Worm (Caenorhabditis elegans) whole organism, L4 larva: ENCODE data around the gene ZK381.2.

Source experiments
- D1046.2 ChIP-seq: fragments of 200-800 bp; sonication (Bioruptor generic); IDR thresholded peaks from 2 replicates; pipeline ENCODE4 v1.3.6; 2022; ENCODE audit warnings: missing genetic modification characterization, missing compliant biosample characterization
- F10B5.3 ChIP-seq: sonication (generic microtip); optimal IDR thresholded peaks from 2 replicates; lab custom pipeline; 2016; ENCODE audit warnings: mild to moderate bottlenecking, missing genetic modification characterization, missing compliant biosample characterization
- F26F4.8 ChIP-seq: fragments of 200-800 bp; sonication (Bioruptor generic); conservative IDR thresholded peaks from 2 replicates; pipeline ENCODE4 v1.3.6; 2022; ENCODE audit warnings: missing genetic modification characterization, missing compliant biosample characterization
- R02D3.7 ChIP-seq: fragments of 150-350 bp; sonication (generic microtip); optimal IDR thresholded peaks from 3 replicates; lab custom pipeline; 2014; ENCODE audit warnings: missing biosample characterization, missing genetic modification characterization
- Y48G9A.11 ChIP-seq: fragments of 200-800 bp; sonication (Bioruptor generic); IDR thresholded peaks from 2 replicates; pipeline ENCODE4 v1.3.6; 2022; ENCODE audit warnings: missing genetic modification reagents, missing genetic modification characterization, missing compliant biosample characterization
- ZK337.2 ChIP-seq: fragments of 200-800 bp; sonication (Bioruptor generic); IDR thresholded peaks from 2 replicates; pipeline ENCODE4 v1.3.6; 2022; ENCODE audit warnings: missing genetic modification reagents, missing genetic modification characterization, missing compliant biosample characterization
- aha-1 ChIP-seq: fragments of 150-350 bp; peaks from one replicate; lab custom pipeline; 2014; ENCODE audit warnings: missing biosample characterization, missing genetic modification characterization
- attf-4 ChIP-seq: sonication (generic microtip); optimal IDR thresholded peaks from 3 replicates; lab custom pipeline; 2017; ENCODE audit warnings: missing biosample characterization, missing genetic modification characterization
- ceh-62 ChIP-seq: sonication (generic microtip); optimal IDR thresholded peaks from 2 replicates; lab custom pipeline; 2017; ENCODE audit warnings: missing biosample characterization, missing genetic modification characterization
- ces-1 ChIP-seq: fragments of 150-350 bp; sonication (generic microtip); optimal IDR thresholded peaks from 4 replicates; lab custom pipeline; 2014; ENCODE audit warnings: missing biosample characterization, missing genetic modification reagents, missing genetic modification characterization
- ctbp-1 ChIP-seq: fragments of 200-800 bp; sonication (Bioruptor generic); IDR thresholded peaks from 2 replicates; pipeline ENCODE4 v1.3.6; 2022; ENCODE audit warnings: missing genetic modification reagents, missing genetic modification characterization, missing compliant biosample characterization
- daf-16 ChIP-seq, 3 experiments: sonication (generic microtip); optimal IDR thresholded peaks; 2 replicates each; lab custom pipeline; 2016 to 2017; ENCODE audit warnings: missing genetic modification characterization in 3 of 3, missing genetic modification reagents in 3 of 3, mild to moderate bottlenecking in 2 of 3, missing compliant biosample characterization in 2 of 3, missing biosample characterization in 1 of 3, moderate library complexity in 1 of 3
- daf-19 ChIP-seq: fragments of 200-800 bp; sonication (Bioruptor generic); conservative IDR thresholded peaks from 2 replicates; pipeline ENCODE4 v1.3.6; 2022; ENCODE audit warnings: missing genetic modification characterization, missing compliant biosample characterization
- dmd-6 ChIP-seq: fragments of 200-800 bp; sonication (Bioruptor generic); IDR thresholded peaks from 2 replicates; pipeline ENCODE4 v1.3.6; 2022; ENCODE audit warnings: missing genetic modification reagents, missing genetic modification characterization, missing compliant biosample characterization
- dmd-9 ChIP-seq: fragments of 200-800 bp; sonication (Bioruptor generic); IDR thresholded peaks from 2 replicates; pipeline ENCODE4 v1.3.6; 2022; ENCODE audit warnings: missing genetic modification reagents, missing genetic modification characterization, missing compliant biosample characterization
- fkh-10 ChIP-seq: fragments of 150-350 bp; optimal IDR thresholded peaks from 2 replicates; lab custom pipeline; 2014; ENCODE audit warnings: missing biosample characterization, missing genetic modification reagents, missing genetic modification characterization
- hlh-30 ChIP-seq: sonication (generic microtip); optimal IDR thresholded peaks from 2 replicates; lab custom pipeline; 2017; ENCODE audit warnings: antibody characterized with exemption, mild to moderate bottlenecking, missing genetic modification characterization, missing compliant biosample characterization; ENCODE audit not compliant: insufficient read depth
- lin-13 ChIP-seq: fragments of 150-350 bp; optimal IDR thresholded peaks from 2 replicates; lab custom pipeline; 2014; ENCODE audit warnings: missing biosample characterization, missing genetic modification reagents, missing genetic modification characterization
- lin-39 ChIP-seq: fragments of 150-350 bp; optimal IDR thresholded peaks from 2 replicates; lab custom pipeline; 2014; ENCODE audit warnings: missing biosample characterization, missing genetic modification reagents, missing genetic modification characterization
- lir-3 ChIP-seq: sonication (generic microtip); optimal IDR thresholded peaks from 2 replicates; lab custom pipeline; 2016; ENCODE audit warnings: mild to moderate bottlenecking, missing genetic modification characterization, missing compliant biosample characterization
- lsy-2 ChIP-seq, 2 experiments: fragments of 150-350 bp in 1 of 2; sonication (generic microtip) in 1 of 2; optimal IDR thresholded peaks; 2 replicates each; lab custom pipeline; 2014 to 2017; ENCODE audit warnings: missing biosample characterization in 2 of 2, missing genetic modification characterization in 2 of 2
- mdt-29 ChIP-seq: fragments of 200-800 bp; sonication (Bioruptor generic); IDR thresholded peaks from 2 replicates; pipeline ENCODE4 v1.3.6; 2022; ENCODE audit warnings: missing genetic modification reagents, missing genetic modification characterization, missing compliant biosample characterization
- mep-1 ChIP-seq: fragments of 150-350 bp; sonication (generic microtip); optimal IDR thresholded peaks from 3 replicates; lab custom pipeline; 2014; ENCODE audit warnings: missing biosample characterization, missing genetic modification characterization
- nhr-25 ChIP-seq: sonication (generic microtip); optimal IDR thresholded peaks from 2 replicates; lab custom pipeline; 2017; ENCODE audit warnings: missing genetic modification characterization, mild to moderate bottlenecking, missing compliant biosample characterization, antibody characterized with exemption, moderate library complexity, borderline replicate concordance; ENCODE audit not compliant: insufficient read depth
- nhr-28 ChIP-seq: fragments of 150-350 bp; optimal IDR thresholded peaks from 2 replicates; lab custom pipeline; 2014; ENCODE audit warnings: missing biosample characterization, missing genetic modification characterization
- nhr-42 ChIP-seq: fragments of 200-800 bp; sonication (Bioruptor generic); IDR thresholded peaks from 2 replicates; pipeline ENCODE4 v1.3.6; 2022; ENCODE audit warnings: missing genetic modification characterization, missing compliant biosample characterization
- nhr-76 ChIP-seq: fragments of 150-350 bp; optimal IDR thresholded peaks from 2 replicates; lab custom pipeline; 2014; ENCODE audit warnings: missing biosample characterization, missing genetic modification characterization
- php-3 ChIP-seq: fragments of 200-800 bp; sonication (Bioruptor generic); IDR thresholded peaks from 2 replicates; pipeline ENCODE4 v1.3.6; 2022; ENCODE audit warnings: missing genetic modification reagents, missing genetic modification characterization, missing compliant biosample characterization
- pqm-1 ChIP-seq: sonication (generic microtip); optimal IDR thresholded peaks from 2 replicates; lab custom pipeline; 2017; ENCODE audit warnings: missing biosample characterization, missing genetic modification characterization
- set-16 ChIP-seq: fragments of 200-800 bp; sonication (Bioruptor generic); IDR thresholded peaks from 2 replicates; pipeline ENCODE4 v1.3.6; 2022; ENCODE audit warnings: missing genetic modification reagents, missing genetic modification characterization, missing compliant biosample characterization
- snpc-4 ChIP-seq: fragments of 150-350 bp; optimal IDR thresholded peaks from 2 replicates; lab custom pipeline; 2014; ENCODE audit warnings: missing biosample characterization, missing genetic modification characterization
- spr-3 ChIP-seq: fragments of 200-800 bp; sonication (Bioruptor generic); optimal IDR thresholded peaks from 2 replicates; lab custom pipeline; 2018; ENCODE audit warnings: mild to moderate bottlenecking, missing genetic modification characterization, missing compliant biosample characterization
- tag-97 ChIP-seq: fragments of 200-800 bp; sonication (Bioruptor generic); IDR thresholded peaks from 2 replicates; pipeline ENCODE4 v1.3.6; 2022; ENCODE audit warnings: missing genetic modification characterization, missing compliant biosample characterization
- unc-62 ChIP-seq, 3 experiments: fragments of 150-350 bp in 1 of 3; sonication (generic microtip); optimal IDR thresholded peaks in 2 of 3; peaks in 1 of 3; 1 replicate in 1 of 3; 2 replicates in 2 of 3; lab custom pipeline; 2014 to 2017; ENCODE audit warnings: missing biosample characterization in 3 of 3, missing genetic modification characterization in 3 of 3, missing genetic modification reagents in 3 of 3, missing genotype in 1 of 3
- zag-1 ChIP-seq: fragments of 150-350 bp; optimal IDR thresholded peaks from 2 replicates; lab custom pipeline; 2014; ENCODE audit warnings: missing biosample characterization, missing genetic modification characterization
- zip-2 ChIP-seq: fragments of 150-350 bp; optimal IDR thresholded peaks from 2 replicates; lab custom pipeline; 2014; ENCODE audit warnings: missing biosample characterization, missing genetic modification characterization

Gene ZK381.2

ce11 chrIV:6951259-6951658 is 14.0 kb upstream of the ZK381.2 start:
- TF ChIP-seq lir-3 (tag; lab: Kevin White, UChicago), result no peak
- TF ChIP-seq lin-13 (GFP tag; lab: Kevin White, UChicago), result no peak
- no peak for TF ChIP-seq set-16 (GFP tag; lab: Robert Waterston, UW)
- no peak for TF ChIP-seq tag-97 (GFP tag; lab: Robert Waterston, UW)
- no peak for TF ChIP-seq dmd-9 (GFP tag; lab: Robert Waterston, UW)
- TF ChIP-seq Y48G9A.11 (GFP tag; lab: Robert Waterston, UW), result no peak
- no peak for TF ChIP-seq R02D3.7
- no peak for TF ChIP-seq nhr-28 (tag; lab: Kevin White, UChicago)
- no peak for TF ChIP-seq php-3
- TF ChIP-seq snpc-4, result no peak
- TF ChIP-seq mep-1 (tag; lab: Kevin White, UChicago), result no peak
- TF ChIP-seq ceh-62, result no peak
- no peak for TF ChIP-seq nhr-42
- no peak for TF ChIP-seq pqm-1 (tag; lab: Kevin White, UChicago)
- no peak for TF ChIP-seq daf-16 (GFP tag; optimal IDR thresholded peaks at IDR 0.05; lab: Kevin White, UChicago)
- TF ChIP-seq daf-16 (tag; optimal IDR thresholded peaks at IDR 0.05; lab: Kevin White, UChicago), result no peak
- no peak for TF ChIP-seq mdt-29
- no peak for TF ChIP-seq nhr-76
- no peak for TF ChIP-seq attf-4 (tag; lab: Kevin White, UChicago)

- TF ChIP-seq fkh-10 (GFP tag; lab: Kevin White, UChicago) (peak; percentile 96), aha-1 (tag; lab: Kevin White, UChicago) (peak; percentile 40), unc-62 (GFP tag; optimal IDR thresholded peaks at IDR 0.05 in 1 of 2; lab: Kevin White, UChicago) (peak in 1 of 2 experiments; percentile 54), unc-62 (tag; optimal IDR thresholded peaks at IDR 0.05; lab: Kevin White, UChicago) (no peak), daf-19 (GFP tag; lab: Robert Waterston, UW) (no peak), lsy-2 (tag; optimal IDR thresholded peaks at IDR 0.05; lab: Kevin White, UChicago) (peak in 1 of 2 experiments; percentile 0), ctbp-1 (GFP tag; lab: Robert Waterston, UW) (0 out of 2 replicates have a peak, but pooled peaks have one; percentile 35)
These were observed 10.6 kb upstream of the ZK381.2 start for ce11 chrIV:6954682-6955081.

ce11 chrIV:6956668-6957067 is 8.6 kb upstream of the ZK381.2 start:
- TF ChIP-seq fkh-10 (GFP tag; lab: Kevin White, UChicago) (peak; percentile 83), ctbp-1 (GFP tag; lab: Robert Waterston, UW) (0 out of 2 replicates have a peak, but pooled peaks have one; percentile 17), ces-1 (peak; percentile 78), D1046.2 (GFP tag; lab: Robert Waterston, UW) (no peak), nhr-25 (tag; lab: Kevin White, UChicago) (no peak), F26F4.8 (no peak), spr-3 (GFP tag; lab: Kevin White, UChicago) (no peak), lsy-2 (tag; optimal IDR thresholded peaks at IDR 0.05; lab: Kevin White, UChicago) (peak in 1 of 2 experiments; percentile 47), dmd-6 (GFP tag; lab: Robert Waterston, UW) (0 out of 2 replicates have a peak, but pooled peaks have one; percentile 15), hlh-30 (peak; percentile 50), dmd-9 (GFP tag; lab: Robert Waterston, UW) (no peak), unc-62 (GFP tag; optimal IDR thresholded peaks at IDR 0.05 in 1 of 2; lab: Kevin White, UChicago) (peak in 1 of 2 experiments; percentile 1), unc-62 (tag; optimal IDR thresholded peaks at IDR 0.05; lab: Kevin White, UChicago) (no peak), lin-39 (tag; lab: Kevin White, UChicago) (no peak), ZK337.2 (no peak), zag-1 (tag; lab: Kevin White, UChicago) (no peak), F10B5.3 (no peak), zip-2 (tag; lab: Kevin White, UChicago) (no peak), aha-1 (tag; lab: Kevin White, UChicago) (peak; percentile 25), mep-1 (tag; lab: Kevin White, UChicago) (peak; percentile 27)
